Fruit fly (Drosophila melanogaster): ENCODE results near the gene alpha-Man-Ib.

Gene alpha-Man-Ib

DNA sequence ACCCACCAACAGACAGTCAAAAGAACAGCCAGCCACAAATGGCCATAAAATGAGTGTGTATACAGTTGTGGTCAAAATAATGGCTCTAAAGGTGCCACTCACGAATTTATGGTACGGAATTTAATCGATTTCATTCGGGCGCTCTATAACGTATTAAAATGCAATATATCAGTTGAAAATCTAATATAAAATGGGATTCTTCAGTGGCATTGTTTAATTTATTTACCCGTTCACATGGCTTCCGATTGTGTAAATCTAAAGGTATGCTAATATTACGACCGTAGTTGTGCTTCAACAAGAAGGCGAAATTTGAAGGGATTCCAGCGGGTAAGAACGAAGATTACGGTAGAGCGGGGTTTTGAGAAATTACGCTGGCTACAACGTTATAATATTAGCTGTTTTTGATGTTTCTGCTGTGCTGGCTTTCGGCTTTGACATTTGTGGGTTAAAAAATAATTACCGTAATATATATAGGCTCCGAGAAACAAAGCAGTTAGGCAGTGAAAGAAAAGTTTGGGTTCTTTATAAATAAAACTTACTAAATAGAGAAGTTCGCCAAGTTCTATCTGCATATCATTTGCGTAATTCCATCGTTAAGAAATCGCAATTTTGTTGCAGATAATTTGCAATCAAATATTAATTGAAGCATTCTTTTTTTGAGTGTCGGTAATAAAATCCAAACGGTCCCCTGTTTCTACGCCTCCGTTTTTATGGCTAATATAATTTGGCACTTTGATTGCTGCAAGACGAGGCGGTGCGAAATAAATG, 36.8 kb downstream of the alpha-Man-Ib start (continued):
- TF ChIP-seq CG11696 (GFP tag; IDR thresholded peaks at IDR 0.05) (peak; percentile 70), row (GFP tag; IDR thresholded peaks at IDR 0.05) (peak; percentile 24; the same call in 1 of the 3 replicates), Ets65A (GFP tag) (peak; percentile 77), CG42726 (GFP tag; IDR thresholded peaks at IDR 0.05; ENCODE audit: partially characterized antibody) (no peak), p53 (GFP tag; optimal IDR thresholded peaks at IDR 0.05) (no peak), Ssrp (tag; optimal IDR thresholded peaks at IDR 0.05) (peak; percentile 6), CG16815 (GFP tag; optimal IDR thresholded peaks at IDR 0.05) (no peak), CG4707 (GFP tag; optimal IDR thresholded peaks at IDR 0.05) (no peak), ac (GFP tag; optimal IDR thresholded peaks at IDR 0.05) (no peak), Xrp1 (GFP tag; IDR thresholded peaks at IDR 0.05) (peak; percentile 21; the same call in 1 of the 2 replicates), zf30C (GFP tag; optimal IDR thresholded peaks at IDR 0.05) (no peak), MESR4 (GFP tag; optimal IDR thresholded peaks at IDR 0.05) (no peak), dpn (GFP tag; optimal IDR thresholded peaks at IDR 0.05) (peak in 1 of 2 experiments; percentile 1), CG9609 (GFP tag; optimal IDR thresholded peaks at IDR 0.05) (no peak), hkb (optimal IDR thresholded peaks at IDR 0.05) (no peak), hkb (GFP tag; IDR thresholded peaks at IDR 0.05) (0 out of 2 replicates have a peak, but pooled peaks have one; percentile 21), D (optimal IDR thresholded peaks at IDR 0.05) (no peak), D (GFP tag; optimal IDR thresholded peaks at IDR 0.05) (no peak), wdn (GFP tag; IDR thresholded peaks at IDR 0.05) (0 out of 2 replicates have a peak, but pooled peaks have one; percentile 20), ase (GFP tag; IDR thresholded peaks at IDR 0.05) (no peak), bsh (GFP tag; optimal IDR thresholded peaks at IDR 0.05) (peak in 1 of 2 experiments; percentile 4), run (tag; optimal IDR thresholded peaks at IDR 0.05) (peak; percentile 28), CG33213 (GFP tag; optimal IDR thresholded peaks at IDR 0.05) (no peak), Hand (GFP tag; optimal IDR thresholded peaks at IDR 0.05) (no peak), seq (GFP tag; IDR thresholded peaks at IDR 0.05) (no peak), CG7745 (tag; optimal IDR thresholded peaks at IDR 0.05) (no peak), CG11456 (GFP tag; IDR thresholded peaks at IDR 0.05) (no peak), CG13894 (tag; optimal IDR thresholded peaks at IDR 0.05) (peak; percentile 38), CG32767 (GFP tag; IDR thresholded peaks at IDR 0.05) (0 out of 2 replicates have a peak, but pooled peaks have one; percentile 12), sd (tag; optimal IDR thresholded peaks at IDR 0.05) (peak; percentile 12), HLH4C (GFP tag; IDR thresholded peaks at IDR 0.05; ENCODE audit: partially characterized antibody) (no peak), grau (tag; optimal IDR thresholded peaks at IDR 0.05) (peak; percentile 12), CG10147 (GFP tag; optimal IDR thresholded peaks at IDR 0.05) (peak; percentile 29), mld (GFP tag; IDR thresholded peaks at IDR 0.05; ENCODE audit: partially characterized antibody) (no peak), pros (GFP tag; optimal IDR thresholded peaks at IDR 0.05) (peak; percentile 10), Gug (GFP tag; IDR thresholded peaks at IDR 0.05) (0 out of 4 replicates have a peak, but pooled peaks have one; percentile 10), slbo (GFP tag; IDR thresholded peaks at IDR 0.05) (peak; percentile 55), vvl (GFP tag; IDR thresholded peaks at IDR 0.05) (0 out of 2 replicates have a peak, but pooled peaks have one; percentile 18), Xbp1 (GFP tag; optimal IDR thresholded peaks at IDR 0.05) (peak; percentile 25), Blimp-1 (GFP tag; optimal IDR thresholded peaks at IDR 0.05) (peak; percentile 13), CG2712 (tag; optimal IDR thresholded peaks at IDR 0.05) (peak; percentile 29), pan (optimal IDR thresholded peaks at IDR 0.05) (no peak), pan (GFP tag; optimal IDR thresholded peaks at IDR 0.05 in 1 of 2, IDR thresholded peaks at IDR 0.05 in 1 of 2) (peak in 1 of 2 experiments; percentile 16), CG15696 (tag; optimal IDR thresholded peaks at IDR 0.05) (no peak), CG7786 (GFP tag; optimal IDR thresholded peaks at IDR 0.05) (peak; percentile 9), Mad (GFP tag; optimal IDR thresholded peaks at IDR 0.05) (peak; percentile 23), Max (GFP tag; optimal IDR thresholded peaks at IDR 0.05) (no peak), CG18011 (GFP tag; optimal IDR thresholded peaks at IDR 0.05) (no peak), Hsf (GFP tag; optimal IDR thresholded peaks at IDR 0.05) (peak; percentile 13)
